Worm (Caenorhabditis elegans): Measurements from ENCODE around the gene srh-268.
"Not testable (repeated sequence)": the region's sequence is repeated elsewhere in the genome, so short reads cannot be mapped to it uniquely, and the experiment has no call there.

DNA sequence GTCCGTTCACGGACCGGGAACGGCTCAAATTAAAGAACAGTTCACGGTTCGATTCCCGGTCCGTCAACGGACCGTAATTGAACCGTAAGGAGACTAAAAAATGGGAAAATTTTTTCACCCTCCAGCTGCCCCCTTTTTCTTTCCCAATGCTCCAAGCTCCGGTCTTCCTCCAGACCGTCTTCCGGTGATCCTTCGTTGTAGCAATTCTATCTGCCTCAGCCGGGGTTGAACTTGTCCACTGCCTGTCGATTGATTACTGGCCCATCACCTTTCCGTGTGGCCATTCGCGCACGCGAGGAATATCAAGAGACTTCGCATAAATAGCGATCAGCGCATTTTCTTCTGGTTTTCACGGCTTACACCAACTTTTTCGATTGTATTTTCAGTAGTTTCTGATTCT is 9.4 kb downstream of the srh-268 start:
- not testable (repeated sequence) for TF ChIP-seq ama-1 (optimal IDR thresholded peaks at IDR 0.05); sea-1 (GFP tag; conservative IDR thresholded peaks at IDR 0.05); tra-4 (tag; optimal IDR thresholded peaks at IDR 0.05); ceh-13 (GFP tag; optimal IDR thresholded peaks at IDR 0.05)
- TF ChIP-seq pes-1 (GFP tag; IDR thresholded peaks at IDR 0.05) (peak; percentile 76), flt-1 (GFP tag; IDR thresholded peaks at IDR 0.05) (peak; percentile 56; the same call in 1 of the 2 replicates)

Measured in whole organism, early embryonic.